Worm (Caenorhabditis elegans) whole organism, midembryonic: ENCODE data around the gene C27B7.6.
A peak's percentile ranks its signal among the peaks of the same experiment; 100 is the strongest.

Experiments
- T22C8.4 ChIP-seq: fragments of 200-800 bp; sonication (Bioruptor generic); IDR thresholded peaks from 2 replicates; pipeline ENCODE4 v1.3.6; 2022; ENCODE audit warnings: missing genetic modification characterization, missing compliant biosample characterization
- cog-1 ChIP-seq: sonication (generic microtip); optimal IDR thresholded peaks from 2 replicates; lab custom pipeline; 2016; ENCODE audit warnings: missing genetic modification characterization, missing compliant biosample characterization
- flt-1 ChIP-seq: fragments of 200-800 bp; sonication (Bioruptor generic); IDR thresholded peaks from 2 replicates; pipeline ENCODE4 v1.3.6; 2022; ENCODE audit warnings: missing genetic modification characterization, missing compliant biosample characterization
- klf-2 ChIP-seq: fragments of 200-800 bp; sonication (Bioruptor generic); conservative IDR thresholded peaks from 2 replicates; pipeline ENCODE4 v1.3.6; 2022; ENCODE audit warnings: missing genetic modification reagents, missing genetic modification characterization, missing compliant biosample characterization
- med-1 ChIP-seq: sonication (generic microtip); optimal IDR thresholded peaks from 2 replicates; lab custom pipeline; 2017; ENCODE audit warnings: missing genetic modification characterization, mild to moderate bottlenecking, missing compliant biosample characterization, antibody characterized with exemption, missing genetic modification reagents; ENCODE audit not compliant: insufficient read depth
- ref-1 ChIP-seq: fragments of 200-800 bp; sonication (Bioruptor generic); conservative IDR thresholded peaks from 2 replicates; pipeline ENCODE4 v1.3.6; 2022; ENCODE audit warnings: missing genetic modification reagents, missing genetic modification characterization, missing compliant biosample characterization
- tab-1 ChIP-seq: fragments of 200-800 bp; sonication (Bioruptor generic); IDR thresholded peaks from 2 replicates; pipeline ENCODE4 v1.3.6; 2022; ENCODE audit warnings: missing genetic modification characterization, missing compliant biosample characterization
- ztf-23 ChIP-seq: fragments of 200-800 bp; sonication (Bioruptor generic); IDR thresholded peaks from 2 replicates; pipeline ENCODE4 v1.3.6; 2022; ENCODE audit warnings: missing genetic modification reagents, missing genetic modification characterization, missing compliant biosample characterization
- ztf-29 ChIP-seq: fragments of 200-800 bp; sonication (Bioruptor generic); IDR thresholded peaks from 2 replicates; pipeline ENCODE4 v1.3.6; 2022; ENCODE audit warnings: missing genetic modification reagents, missing genetic modification characterization, missing compliant biosample characterization

C27B7.6 gene

ce11 chrIV:8918790-8919189 lies 12.6 kb upstream of the C27B7.6 start, which contains the start of gene rap-1:
Gene rap-1, minus strand, starts transcription at chrIV:8918890.
- TF ChIP-seq tab-1 (GFP tag; lab: Robert Waterston, UW), result no peak
- no peak for TF ChIP-seq cog-1 (tag; lab: Kevin White, UChicago)
- TF ChIP-seq T22C8.4, result no peak
- no peak for TF ChIP-seq flt-1 (GFP tag; lab: Robert Waterston, UW)
- TF ChIP-seq ztf-29 (GFP tag; lab: Robert Waterston, UW), result no peak
- no peak for TF ChIP-seq ref-1 (GFP tag; lab: Robert Waterston, UW)

- TF ChIP-seq flt-1 (GFP tag; lab: Robert Waterston, UW) (no peak), med-1 (GFP tag; lab: Kevin White, UChicago) (no peak), T22C8.4 (no peak), ztf-29 (GFP tag; lab: Robert Waterston, UW) (no peak), ztf-23 (GFP tag; lab: Robert Waterston, UW) (no peak), cog-1 (tag; lab: Kevin White, UChicago) (no peak)
Measured at ce11 chrIV:8916010-8916409, 9.9 kb upstream of the C27B7.6 start, which contains the start of gene C27B7.9. Gene C27B7.9, minus strand, starts transcription at chrIV:8916110.

ce11 chrIV:8914187-8914586 lies 8.0 kb upstream of the C27B7.6 start:
- TF ChIP-seq tab-1 (GFP tag; lab: Robert Waterston, UW), result no peak
- TF ChIP-seq flt-1 (GFP tag; lab: Robert Waterston, UW), result no peak
- no peak for TF ChIP-seq T22C8.4
- no peak for TF ChIP-seq ztf-23 (GFP tag; lab: Robert Waterston, UW)
- TF ChIP-seq med-1 (GFP tag; lab: Kevin White, UChicago), result no peak
- no peak for TF ChIP-seq klf-2 (GFP tag; lab: Robert Waterston, UW)
- no peak for TF ChIP-seq ztf-29 (GFP tag; lab: Robert Waterston, UW)
- TF ChIP-seq cog-1 (tag; lab: Kevin White, UChicago), result no peak
- no peak for TF ChIP-seq ref-1 (GFP tag; lab: Robert Waterston, UW)

- TF ChIP-seq klf-2 (GFP tag; lab: Robert Waterston, UW), result no peak
- TF ChIP-seq flt-1 (GFP tag; lab: Robert Waterston, UW), result no peak
- no peak for TF ChIP-seq ztf-29 (GFP tag; lab: Robert Waterston, UW)
- no peak for TF ChIP-seq ref-1 (GFP tag; lab: Robert Waterston, UW)
- TF ChIP-seq T22C8.4, result no peak
- TF ChIP-seq cog-1 (tag; lab: Kevin White, UChicago), result no peak
- no peak for TF ChIP-seq tab-1 (GFP tag; lab: Robert Waterston, UW)
- TF ChIP-seq med-1 (GFP tag; lab: Kevin White, UChicago), result no peak
- no peak for TF ChIP-seq ztf-23 (GFP tag; lab: Robert Waterston, UW)
Measured at ce11 chrIV:8906743-8907142, 598 bp upstream of the C27B7.6 start, which contains the start of gene C27B7.7. Gene C27B7.7, plus strand, starts transcription at chrIV:8907043.

- no peak for TF ChIP-seq T22C8.4
- no peak for TF ChIP-seq klf-2 (GFP tag; lab: Robert Waterston, UW)
- TF ChIP-seq cog-1 (tag; lab: Kevin White, UChicago), result no peak
- no peak for TF ChIP-seq ztf-29 (GFP tag; lab: Robert Waterston, UW)
Measured at ce11 chrIV:8901346-8901745, 4.8 kb downstream of the C27B7.6 start, which contains the start of gene C27B7.5. Gene C27B7.5, plus strand, starts transcription at chrIV:8901646.

ce11 chrIV:8893746-8894145 lies 12.4 kb downstream of the C27B7.6 start, which contains the start of gene rad-54.L2:
Gene rad-54.L2, plus strand, starts transcription at chrIV:8894077.
- TF ChIP-seq klf-2 (GFP tag; lab: Robert Waterston, UW) (no peak), tab-1 (GFP tag; lab: Robert Waterston, UW) (no peak), ref-1 (GFP tag; lab: Robert Waterston, UW) (no peak)

ce11 chrIV:8892558-8892957 lies 13.6 kb downstream of the C27B7.6 start, which contains the start of gene C27B7.2:
Gene C27B7.2, plus strand, starts transcription at chrIV:8892858.
- TF ChIP-seq cog-1 (tag; lab: Kevin White, UChicago) (no peak), ztf-23 (GFP tag; lab: Robert Waterston, UW) (no peak), klf-2 (GFP tag; lab: Robert Waterston, UW) (no peak), T22C8.4 (no peak), flt-1 (GFP tag; lab: Robert Waterston, UW) (no peak), tab-1 (GFP tag; lab: Robert Waterston, UW) (no peak), ztf-29 (GFP tag; lab: Robert Waterston, UW) (no peak), ref-1 (GFP tag; lab: Robert Waterston, UW) (no peak), med-1 (GFP tag; lab: Kevin White, UChicago) (no peak)

ce11 chrIV:8891131-8891530 lies 15.0 kb downstream of the C27B7.6 start, which contains the start of gene spr-2:
Gene spr-2, plus strand, starts transcription at chrIV:8891462.
- TF ChIP-seq med-1 (GFP tag; lab: Kevin White, UChicago) (no peak), flt-1 (GFP tag; lab: Robert Waterston, UW) (no peak), ref-1 (GFP tag; lab: Robert Waterston, UW) (no peak), klf-2 (GFP tag; lab: Robert Waterston, UW) (no peak), ztf-29 (GFP tag; lab: Robert Waterston, UW) (peak; percentile 36; the same call in 1 of the 2 replicates)

ce11 chrIV:8888525-8889026 lies 17.6 kb downstream of the C27B7.6 start, which contains the start of gene oma-1:
Gene oma-1, plus strand, starts transcription at chrIV:8888976.
- TF ChIP-seq ref-1 (GFP tag; lab: Robert Waterston, UW) (no peak), T22C8.4 (no peak), cog-1 (tag; lab: Kevin White, UChicago) (no peak), ztf-29 (GFP tag; lab: Robert Waterston, UW) (no peak), tab-1 (GFP tag; lab: Robert Waterston, UW) (no peak), flt-1 (GFP tag; lab: Robert Waterston, UW) (no peak), ztf-23 (GFP tag; lab: Robert Waterston, UW) (no peak), klf-2 (GFP tag; lab: Robert Waterston, UW) (no peak), med-1 (GFP tag; lab: Kevin White, UChicago) (no peak)
